Fruit fly (Drosophila melanogaster): ENCODE data around the gene CG14115.

DNA sequence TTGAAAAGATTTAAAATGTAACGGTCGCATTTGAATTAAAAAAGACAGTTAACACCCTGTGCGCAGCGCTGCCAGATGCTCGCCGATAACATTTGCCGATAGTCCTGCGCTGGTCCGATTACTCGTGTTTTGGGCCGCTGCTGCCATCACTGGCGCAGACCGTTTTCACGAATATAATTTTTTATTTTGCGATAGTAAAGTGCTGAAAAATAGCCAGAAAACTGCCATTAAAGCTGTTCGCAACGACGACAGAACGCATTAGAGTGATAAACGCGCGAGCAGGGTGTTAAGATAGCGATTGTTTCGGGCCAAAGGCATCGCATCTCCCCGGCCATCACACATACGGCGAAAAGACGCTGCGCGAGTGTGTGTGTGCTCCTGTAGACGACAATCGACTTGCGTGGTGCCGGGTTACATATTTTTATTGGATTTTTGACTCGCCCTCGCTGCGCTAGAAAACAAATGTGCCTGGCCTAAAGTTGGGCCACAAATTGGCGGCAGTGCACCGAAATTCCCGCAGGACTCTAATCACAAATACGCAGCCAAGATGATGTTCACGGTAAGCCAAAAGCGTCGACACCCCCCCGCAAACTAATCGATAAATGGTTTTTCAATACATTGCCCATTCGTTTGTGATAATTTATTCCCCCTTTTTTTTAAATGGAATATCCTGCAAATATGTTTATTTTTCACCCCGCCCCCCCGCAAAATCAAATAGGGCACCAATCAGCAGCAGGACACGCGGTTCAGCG lies 24.3 kb downstream of the CG14115 start, which contains the start of gene Srrm1:
- TF ChIP-seq gce (GFP tag; IDR thresholded peaks at IDR 0.05) = no peak
- no peak for TF ChIP-seq CG15269 (tag; optimal IDR thresholded peaks at IDR 0.05)
- TF ChIP-seq Stat92E (GFP tag; optimal IDR thresholded peaks at IDR 0.05) = no peak
- TF ChIP-seq lola (GFP tag; optimal IDR thresholded peaks at IDR 0.05) = peak in 1 of 3 experiments; percentile 6
- TF ChIP-seq hth (optimal IDR thresholded peaks at IDR 0.05) = no peak
- no peak for TF ChIP-seq CG11247 (GFP tag; IDR thresholded peaks at IDR 0.05)
- no peak for TF ChIP-seq Taf1 (GFP tag; IDR thresholded peaks at IDR 0.05)
- no peak for TF ChIP-seq Doc2 (GFP tag; IDR thresholded peaks at IDR 0.05)
- peak; percentile 55; the same call in 2 of the 4 replicates for TF ChIP-seq Gug (GFP tag; IDR thresholded peaks at IDR 0.05)
- TF ChIP-seq CG10959 (GFP tag; IDR thresholded peaks at IDR 0.05) = no peak
- TF ChIP-seq CG4707 (GFP tag; optimal IDR thresholded peaks at IDR 0.05) = no peak
- TF ChIP-seq Atf3 (GFP tag; optimal IDR thresholded peaks at IDR 0.05) = peak; percentile 30
